Fruit fly (Drosophila melanogaster) whole organism, embryonic: ENCODE data around the gene brat.

ENCODE experiments used
- Awh ChIP-seq: fragments of 200-800 bp; sonication (Bioruptor generic); IDR thresholded peaks from 2 replicates; pipeline ENCODE4, ENCODE4 v1.3.6; 2022; ENCODE audit warnings: missing biosample characterization, missing genetic modification characterization
- CG12219 ChIP-seq: fragments of 200-800 bp; sonication (Bioruptor generic); optimal IDR thresholded peaks from 3 replicates; lab custom pipeline; 2018; ENCODE audit warnings: missing biosample characterization, mild to moderate bottlenecking, missing genetic modification characterization
- CG13424 ChIP-seq: fragments of 200-800 bp; sonication (Bioruptor generic); optimal IDR thresholded peaks from 2 replicates; lab custom pipeline; 2019; ENCODE audit warnings: missing biosample characterization, mild to moderate bottlenecking, missing genetic modification characterization, moderate library complexity
- CG1529 ChIP-seq: fragments of 200-800 bp; sonication (Bioruptor generic); optimal IDR thresholded peaks from 3 replicates; lab custom pipeline; 2018; ENCODE audit warnings: missing biosample characterization, missing genetic modification characterization
- CG15479 ChIP-seq: fragments of 200-800 bp; sonication (Bioruptor generic); optimal IDR thresholded peaks from 3 replicates; lab custom pipeline; 2019; ENCODE audit warnings: missing biosample characterization, mild to moderate bottlenecking, missing genetic modification characterization, moderate library complexity
- CG15696 ChIP-seq: fragments of 200-800 bp; sonication (Bioruptor generic); optimal IDR thresholded peaks from 2 replicates; lab custom pipeline; 2019; ENCODE audit warnings: missing biosample characterization, mild to moderate bottlenecking, missing genetic modification characterization, moderate library complexity
- CG32767 ChIP-seq: fragments of 200-800 bp; sonication (Bioruptor generic); IDR thresholded peaks from 2 replicates; pipeline ENCODE4 v1.3.6; 2022; ENCODE audit warnings: missing biosample characterization, missing genetic modification characterization
- CG6683 ChIP-seq: fragments of 200-800 bp; sonication (Bioruptor generic); optimal IDR thresholded peaks from 2 replicates; lab custom pipeline; 2017; ENCODE audit warnings: missing biosample characterization, mild to moderate bottlenecking, missing genetic modification characterization, missing genetic modification reagents
- CG6765 ChIP-seq: fragments of 200-800 bp; sonication (Bioruptor generic); optimal IDR thresholded peaks from 3 replicates; lab custom pipeline; 2017; ENCODE audit warnings: missing biosample characterization, mild to moderate bottlenecking, missing genetic modification characterization
- CG7928 ChIP-seq: fragments of 200-800 bp; sonication (Bioruptor generic); optimal IDR thresholded peaks from 2 replicates; lab custom pipeline; 2017; ENCODE audit warnings: missing biosample characterization, mild to moderate bottlenecking, missing genetic modification characterization
- CG9727 ChIP-seq: fragments of 200-800 bp; sonication (Bioruptor generic); optimal IDR thresholded peaks from 3 replicates; lab custom pipeline; 2017; ENCODE audit warnings: missing biosample characterization, mild to moderate bottlenecking, missing genetic modification characterization
- CkIIα-i1 ChIP-seq: fragments of 200-800 bp; sonication (Bioruptor generic); IDR thresholded peaks from 2 replicates; pipeline ENCODE4 v1.3.6; 2022; ENCODE audit warnings: missing biosample characterization, missing genetic modification characterization
- Deaf1 ChIP-seq: fragments of 200-800 bp; optimal IDR thresholded peaks from 3 replicates; lab custom pipeline; 2019; ENCODE audit warnings: missing biosample characterization, mild to moderate bottlenecking, missing genetic modification characterization, moderate library complexity
- Ets65A ChIP-seq: fragments of 200-800 bp; sonication (Bioruptor generic); peaks from one replicate; lab custom pipeline; 2016; ENCODE audit warnings: missing biosample characterization, missing genetic modification characterization
- Hey ChIP-seq: fragments of 200-800 bp; sonication (Bioruptor generic); optimal IDR thresholded peaks from 3 replicates; lab custom pipeline; 2018; ENCODE audit warnings: missing biosample characterization, mild to moderate bottlenecking, missing genetic modification characterization
- Hr39 ChIP-seq: fragments of >200 bp; optimal IDR thresholded peaks from 2 replicates; lab custom pipeline; 2017
- MTF-1 ChIP-seq: fragments of 200-800 bp; sonication (Bioruptor generic); optimal IDR thresholded peaks from 2 replicates; lab custom pipeline; 2018; ENCODE audit warnings: missing biosample characterization, mild to moderate bottlenecking, missing genetic modification characterization, borderline replicate concordance
- Nf-YA ChIP-seq: fragments of 200-800 bp; sonication (Bioruptor generic); IDR thresholded peaks from 2 replicates; pipeline ENCODE4 v1.3.6; 2022; ENCODE audit warnings: missing biosample characterization, missing genetic modification characterization
- NfI ChIP-seq: fragments of 200-800 bp; sonication (Bioruptor generic); optimal IDR thresholded peaks from 3 replicates; lab custom pipeline; 2018; ENCODE audit warnings: missing biosample characterization, mild to moderate bottlenecking, missing genetic modification characterization, moderate library complexity
- Oli ChIP-seq: fragments of 200-800 bp; sonication (Bioruptor generic); optimal IDR thresholded peaks from 2 replicates; lab custom pipeline; 2018; ENCODE audit warnings: missing biosample characterization, mild to moderate bottlenecking, missing genetic modification characterization, moderate library complexity
- Pdp1 ChIP-seq, 2 experiments: fragments of 200-800 bp; sonication (Bioruptor generic); optimal IDR thresholded peaks; 3 replicates each; lab custom pipeline; 2016; ENCODE audit warnings: missing biosample characterization in 2 of 2, missing genetic modification characterization in 2 of 2, mild to moderate bottlenecking in 1 of 2, moderate library complexity in 1 of 2
- Sin3A ChIP-seq: fragments of >200 bp; optimal IDR thresholded peaks from 2 replicates; lab custom pipeline; 2018
- Usf ChIP-seq: fragments of 200-800 bp; sonication (Bioruptor generic); optimal IDR thresholded peaks from 2 replicates; lab custom pipeline; 2017; ENCODE audit warnings: missing genotype, missing biosample characterization, missing genetic modification characterization
- amos ChIP-seq: fragments of 200-800 bp; sonication (Bioruptor generic); IDR thresholded peaks from 2 replicates; pipeline ENCODE4 v1.3.6; 2022; ENCODE audit warnings: missing biosample characterization, missing genetic modification characterization; ENCODE audit not compliant: partially characterized antibody
- chn ChIP-seq: fragments of 200-800 bp; sonication (Bioruptor generic); optimal IDR thresholded peaks from 2 replicates; lab custom pipeline; 2016; ENCODE audit warnings: missing biosample characterization, missing genetic modification characterization
- crol ChIP-seq: fragments of 200-800 bp; sonication (Bioruptor generic); IDR thresholded peaks from 2 replicates; pipeline ENCODE4 v1.3.6; 2022; ENCODE audit warnings: missing biosample characterization, missing genetic modification characterization
- cwo ChIP-seq: fragments of 200-800 bp; sonication (Bioruptor generic); optimal IDR thresholded peaks from 3 replicates; lab custom pipeline; 2017; ENCODE audit warnings: missing biosample characterization, missing genetic modification characterization, mild to moderate bottlenecking, moderate library complexity, missing genetic modification reagents
- dan ChIP-seq: fragments of 200-800 bp; sonication (Bioruptor generic); IDR thresholded peaks from 2 replicates; pipeline ENCODE4 v1.3.6; 2022; ENCODE audit warnings: missing biosample characterization, missing genetic modification characterization
- dati ChIP-seq: fragments of 200-800 bp; sonication (Bioruptor generic); IDR thresholded peaks from 2 replicates; pipeline ENCODE4 v1.3.6; 2022; ENCODE audit warnings: missing biosample characterization, missing genetic modification characterization
- dysf ChIP-seq: fragments of 200-800 bp; sonication (Bioruptor generic); IDR thresholded peaks from 3 replicates; pipeline ENCODE4 v1.3.6; 2022; ENCODE audit warnings: missing biosample characterization, missing genetic modification characterization
- fd102C ChIP-seq: fragments of 200-800 bp; sonication (Bioruptor generic); optimal IDR thresholded peaks from 2 replicates; lab custom pipeline; 2018; ENCODE audit warnings: missing biosample characterization, mild to moderate bottlenecking, missing genetic modification characterization, moderate library complexity
- her ChIP-seq: fragments of 200-800 bp; sonication (Bioruptor generic); optimal IDR thresholded peaks from 2 replicates; lab custom pipeline; 2016; ENCODE audit warnings: missing biosample characterization, missing genetic modification characterization
- kah ChIP-seq: fragments of 200-800 bp; sonication (Bioruptor generic); optimal IDR thresholded peaks from 2 replicates; lab custom pipeline; 2018; ENCODE audit warnings: missing biosample characterization, mild to moderate bottlenecking, missing genetic modification characterization
- kni ChIP-seq: fragments of 200-800 bp; sonication (Bioruptor generic); optimal IDR thresholded peaks from 3 replicates; lab custom pipeline; 2017; ENCODE audit warnings: mild to moderate bottlenecking, missing biosample characterization, missing genetic modification reagents, missing genetic modification characterization
- nerfin-1 ChIP-seq: fragments of 200-800 bp; sonication (Bioruptor generic); optimal IDR thresholded peaks from 3 replicates; lab custom pipeline; 2019; ENCODE audit warnings: missing biosample characterization, mild to moderate bottlenecking, missing genetic modification characterization, moderate library complexity
- onecut ChIP-seq: fragments of 200-800 bp; sonication (Bioruptor generic); IDR thresholded peaks from 2 replicates; pipeline ENCODE4 v1.3.6; 2022; ENCODE audit warnings: missing biosample characterization, missing genetic modification characterization
- pita ChIP-seq: fragments of 200-800 bp; sonication (Bioruptor generic); optimal IDR thresholded peaks from 2 replicates; lab custom pipeline; 2017; ENCODE audit warnings: missing biosample characterization, mild to moderate bottlenecking, missing genetic modification characterization
- pros ChIP-seq: fragments of 200-800 bp; sonication (Bioruptor generic); optimal IDR thresholded peaks from 3 replicates; lab custom pipeline; 2019; ENCODE audit warnings: missing biosample characterization, mild to moderate bottlenecking, missing genetic modification characterization, moderate library complexity
- salm ChIP-seq: fragments of 200-800 bp; sonication (Bioruptor generic); optimal IDR thresholded peaks from 2 replicates; lab custom pipeline; 2018; ENCODE audit warnings: missing biosample characterization, mild to moderate bottlenecking, missing genetic modification characterization
- shn ChIP-seq: fragments of 200-800 bp; sonication (Bioruptor generic); optimal IDR thresholded peaks from 3 replicates; lab custom pipeline; 2016; ENCODE audit warnings: missing biosample characterization, missing genetic modification characterization
- sisA ChIP-seq: fragments of 200-800 bp; sonication (Bioruptor generic); IDR thresholded peaks from 2 replicates; pipeline ENCODE4 v1.3.6; 2022; ENCODE audit warnings: missing biosample characterization, missing genetic modification characterization
- so ChIP-seq: fragments of 200-800 bp; sonication (Bioruptor generic); IDR thresholded peaks from 3 replicates; pipeline ENCODE4 v1.3.6; 2022; ENCODE audit warnings: missing biosample characterization, missing genetic modification characterization
- stc ChIP-seq: fragments of 200-800 bp; sonication (Bioruptor generic); IDR thresholded peaks from 2 replicates; pipeline ENCODE4 v1.3.6; 2022; ENCODE audit warnings: missing biosample characterization, missing genetic modification characterization
- sug ChIP-seq: fragments of 200-800 bp; optimal IDR thresholded peaks from 2 replicates; lab custom pipeline; 2019; ENCODE audit warnings: missing biosample characterization, mild to moderate bottlenecking, missing genetic modification characterization, moderate library complexity
- tin ChIP-seq: fragments of 200-800 bp; sonication (Bioruptor generic); optimal IDR thresholded peaks from 3 replicates; lab custom pipeline; 2016; ENCODE audit warnings: missing biosample characterization, missing genetic modification characterization
- tll ChIP-seq, 2 experiments: fragments of 200-800 bp in 1 of 2; fragments of >200 bp in 1 of 2; sonication (Bioruptor generic) in 1 of 2; optimal IDR thresholded peaks; 2 replicates each; lab custom pipeline; 2017 to 2019; ENCODE audit warnings: missing biosample characterization in 2 of 2, missing genetic modification characterization in 2 of 2, mild to moderate bottlenecking in 1 of 2, moderate library complexity in 1 of 2
- ttk ChIP-seq: fragments of 200-800 bp; sonication (Bioruptor generic); IDR thresholded peaks from 2 replicates; pipeline ENCODE4 v2.1.2; 2022; ENCODE audit warnings: missing biosample characterization, missing genetic modification characterization
- zf30C ChIP-seq: fragments of 200-800 bp; sonication (Bioruptor generic); optimal IDR thresholded peaks from 3 replicates; lab custom pipeline; 2018; ENCODE audit warnings: missing biosample characterization, mild to moderate bottlenecking, missing genetic modification characterization

brat gene

dm6 chr2L:19103176-19103921, 30.3 kb upstream of the brat start (continued):
- TF ChIP-seq onecut (no peak), tll (GFP tag; optimal IDR thresholded peaks at IDR 0.05; lab: Kevin White, UChicago) (peak in 1 of 2 experiments; percentile 76), Oli (tag; lab: Kevin White, UChicago) (no peak), tin (GFP tag; lab: Kevin White, UChicago) (no peak), fd102C (GFP tag; lab: Kevin White, UChicago) (peak; percentile 4), kni (peak; percentile 40), Pdp1 (GFP tag; optimal IDR thresholded peaks at IDR 0.05; lab: Kevin White, UChicago) (no peak), ttk (GFP tag; lab: Robert Waterston, UW) (no peak), CG1529 (GFP tag; lab: Kevin White, UChicago) (no peak), CG6765 (no peak), Nf-YA (no peak), CG15696 (tag; lab: Kevin White, UChicago) (peak; percentile 2), amos (GFP tag; lab: Robert Waterston, UW) (no peak), salm (tag; lab: Kevin White, UChicago) (no peak), CG9727 (GFP tag; lab: Kevin White, UChicago) (no peak), nerfin-1 (tag; lab: Kevin White, UChicago) (peak; percentile 45), Hey (tag; lab: Kevin White, UChicago) (peak; percentile 94), Awh (0 out of 2 replicates have a peak, but pooled peaks have one; percentile 48), crol (GFP tag; lab: Robert Waterston, UW) (peak; percentile 84), stc (no peak), CG32767 (GFP tag; lab: Robert Waterston, UW) (no peak), Hr39 (lab: Kevin White, UChicago) (no peak), pita (no peak), pros (GFP tag; lab: Kevin White, UChicago) (peak; percentile 79)
- TF ChIP-seq, all 482 proteins: peak for 14

- TF ChIP-seq CG6683 (GFP tag; lab: Kevin White, UChicago) (no peak), sisA (GFP tag; lab: Robert Waterston, UW) (no peak), Hr39 (lab: Kevin White, UChicago) (peak; percentile 1), ttk (GFP tag; lab: Robert Waterston, UW) (no peak), dati (GFP tag; lab: Robert Waterston, UW) (no peak), Ets65A (GFP tag; lab: Kevin White, UChicago) (peak; percentile 24), Hey (tag; lab: Kevin White, UChicago) (peak; percentile 92)
Measured at dm6 chr2L:19104383-19104782, 29.2 kb upstream of the brat start.

dm6 chr2L:19106235-19106634, 27.4 kb upstream of the brat start:
- no peak for TF ChIP-seq Sin3A
- TF ChIP-seq shn (GFP tag; lab: Kevin White, UChicago) = no peak
- no peak for TF ChIP-seq CG15479 (GFP tag; lab: Kevin White, UChicago)
- no peak for TF ChIP-seq chn (GFP tag; lab: Kevin White, UChicago)
- TF ChIP-seq CG13424 (tag; lab: Kevin White, UChicago) = no peak
- TF ChIP-seq zf30C = no peak
- TF ChIP-seq cwo (GFP tag; lab: Kevin White, UChicago) = peak; percentile 43
- TF ChIP-seq Usf (GFP tag; lab: Kevin White, UChicago) = no peak
- TF ChIP-seq CkIIα-i1 (GFP tag; lab: Robert Waterston, UW) = no peak
- peak; percentile 32 for TF ChIP-seq sug (tag; lab: Kevin White, UChicago)
- TF ChIP-seq kah (GFP tag; lab: Kevin White, UChicago) = no peak
- TF ChIP-seq NfI (GFP tag; lab: Kevin White, UChicago) = no peak
- TF ChIP-seq CG12219 = no peak
- TF ChIP-seq dysf (GFP tag; lab: Robert Waterston, UW) = no peak
- 0 out of 3 replicates have a peak, but pooled peaks have one; percentile 10 for TF ChIP-seq so (GFP tag; lab: Robert Waterston, UW)
- no peak for TF ChIP-seq CG7928 (GFP tag; lab: Kevin White, UChicago)
- TF ChIP-seq Hey (tag; lab: Kevin White, UChicago) = peak; percentile 46
- no peak for TF ChIP-seq dan
- TF ChIP-seq Deaf1 = peak; percentile 84
- TF ChIP-seq MTF-1 = no peak
- no peak for TF ChIP-seq her (GFP tag; lab: Kevin White, UChicago)
